Fruit fly (Drosophila melanogaster) S2 (cell line): ENCODE measurements around the gene Obp69a.

Experiments used
- CG8478 ChIP-seq: fragments of >200 bp; optimal IDR thresholded peaks from 2 replicates; lab custom pipeline; 2018
- CTCF ChIP-seq, 2 experiments: fragments of >200 bp; optimal IDR thresholded peaks; 2 replicates each; lab custom pipeline; 2018

- TF ChIP-seq CTCF (optimal IDR thresholded peaks at IDR 0.05; lab: Kevin White, UChicago) (no peak), CG8478 (lab: Kevin White, UChicago) (no peak)
Measured at dm6 chr3L:12410472-12411213, 14.7 kb downstream of the Obp69a start.
